Worm (Caenorhabditis elegans) whole organism, late embryonic: ENCODE measurements around the gene C10B5.1.

Experiments used
- F13H6.1 ChIP-seq: sonication (generic microtip); optimal IDR thresholded peaks from 2 replicates; lab custom pipeline; 2016; ENCODE audit warnings: missing genetic modification characterization, missing compliant biosample characterization
- ceh-31 ChIP-seq: sonication (generic microtip); optimal IDR thresholded peaks from 2 replicates; lab custom pipeline; 2016; ENCODE audit warnings: missing genetic modification characterization, missing compliant biosample characterization
- pag-3 ChIP-seq: sonication (generic microtip); optimal IDR thresholded peaks from 2 replicates; lab custom pipeline; 2016; ENCODE audit warnings: missing compliant biosample characterization, missing genetic modification characterization, borderline replicate concordance
- sdc-2 ChIP-seq: sonication (generic microtip); optimal IDR thresholded peaks from 2 replicates; lab custom pipeline; 2016; ENCODE audit warnings: missing genotype, missing genetic modification characterization, missing compliant biosample characterization
- tbx-2 ChIP-seq: sonication (generic microtip); optimal IDR thresholded peaks from 2 replicates; lab custom pipeline; 2016; ENCODE audit warnings: missing genetic modification characterization, missing compliant biosample characterization
- ttx-3 ChIP-seq: sonication (generic microtip); optimal IDR thresholded peaks from 2 replicates; lab custom pipeline; 2016; ENCODE audit warnings: missing genetic modification reagents, missing genetic modification characterization, missing compliant biosample characterization

ce11 chrV:8602638-8603037, 21.6 kb downstream of the C10B5.1 start, which contains the start of gene F41E6.15:
- TF ChIP-seq tbx-2 (tag; lab: Kevin White, UChicago) (no peak), pag-3 (tag; lab: Kevin White, UChicago) (no peak), ceh-31 (tag; lab: Kevin White, UChicago) (no peak), sdc-2 (tag; lab: Kevin White, UChicago) (no peak), ttx-3 (tag; lab: Kevin White, UChicago) (no peak), F13H6.1 (tag; lab: Kevin White, UChicago) (no peak)
